Worm (Caenorhabditis elegans): ENCODE data around the gene srw-138.

DNA sequence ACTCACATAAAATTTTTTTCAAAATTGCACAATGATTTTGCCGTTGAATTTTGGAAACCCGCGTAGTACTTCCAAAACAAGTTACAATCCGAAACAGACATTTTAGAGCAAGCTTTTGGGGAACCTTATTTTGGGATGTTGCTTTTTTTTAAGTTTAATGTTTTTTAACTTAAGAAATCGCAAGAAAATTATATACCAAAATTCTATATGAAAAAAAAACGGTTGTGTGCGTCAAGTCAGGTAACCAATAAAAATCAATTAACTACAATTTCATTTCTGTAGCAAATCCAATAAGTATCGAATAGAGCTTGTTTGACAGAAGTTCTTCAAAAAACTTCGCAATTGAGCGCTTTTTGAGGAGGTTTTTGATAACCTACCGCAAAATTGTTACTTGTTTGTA lies 20.5 kb upstream of the srw-138 start, which contains the start of gene srw-117:
- TF ChIP-seq W03F9.2 (tag; optimal IDR thresholded peaks at IDR 0.05), result no peak
- no peak for TF ChIP-seq him-1 (tag; optimal IDR thresholded peaks at IDR 0.05)
